Worm (Caenorhabditis elegans): ENCODE results near the gene K08E7.5.

Gene K08E7.5

DNA sequence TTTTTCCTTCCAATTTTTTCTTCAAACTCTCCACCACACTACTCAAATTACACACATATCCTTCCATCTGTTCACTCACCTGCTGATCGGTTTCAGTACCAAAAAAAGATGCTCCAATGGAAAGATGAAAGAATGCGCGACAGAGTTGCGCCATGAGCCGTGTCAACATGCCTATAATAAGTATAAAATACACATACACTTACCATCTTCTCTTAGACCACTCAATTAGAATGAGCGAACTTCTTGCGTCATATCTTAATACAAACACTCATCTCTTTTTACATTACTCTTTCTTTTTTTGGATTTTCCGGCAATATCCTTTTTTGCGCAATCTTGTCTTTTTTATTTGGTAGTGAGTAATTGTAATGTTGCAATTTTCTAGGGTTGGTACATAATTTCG, 35.5 kb upstream of the K08E7.5 start:
- TF ChIP-seq zip-8 (tag; optimal IDR thresholded peaks at IDR 0.05) (peak; percentile 95), unc-39 (tag; optimal IDR thresholded peaks at IDR 0.05) (no peak), cnd-1 (tag; optimal IDR thresholded peaks at IDR 0.05) (peak; percentile 8), nhr-2 (tag; optimal IDR thresholded peaks at IDR 0.05) (peak; percentile 88)

DNA sequence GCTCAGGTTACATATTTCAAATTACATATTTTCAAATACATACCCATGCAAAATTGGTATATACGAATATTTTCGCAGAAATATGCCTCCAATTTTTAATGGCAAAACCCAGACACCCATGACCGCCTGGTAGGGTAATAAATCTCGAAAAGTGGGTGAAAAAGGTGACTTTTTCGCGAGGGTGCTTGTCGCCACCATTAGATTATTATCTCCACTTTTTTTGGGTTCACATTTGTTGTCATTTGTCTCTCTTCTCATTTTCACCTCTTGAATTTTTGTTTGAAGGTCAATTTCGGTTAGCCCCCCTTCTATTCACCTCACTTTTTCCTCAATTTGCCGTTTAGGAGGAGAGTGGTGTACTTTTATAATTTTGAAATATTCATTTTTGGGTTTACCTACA, 32.9 kb upstream of the K08E7.5 start:
- TF ChIP-seq lin-32 (GFP tag; optimal IDR thresholded peaks at IDR 0.05), result no peak
- no peak for TF ChIP-seq unc-120 (tag; optimal IDR thresholded peaks at IDR 0.05; ENCODE audit: poor library complexity, severe bottlenecking)
- TF ChIP-seq ces-1 (GFP tag; optimal IDR thresholded peaks at IDR 0.05), result no peak
- TF ChIP-seq nhr-2 (tag; optimal IDR thresholded peaks at IDR 0.05), result no peak
- no peak for TF ChIP-seq unc-62 (GFP tag; optimal IDR thresholded peaks at IDR 0.05)
- TF ChIP-seq nhr-237 (tag; optimal IDR thresholded peaks at IDR 0.05), result no peak
- TF ChIP-seq tbx-8 (GFP tag; optimal IDR thresholded peaks at IDR 0.05), result no peak
- no peak for TF ChIP-seq hlh-1 (tag; optimal IDR thresholded peaks at IDR 0.05)
- TF ChIP-seq nhr-28 (tag; optimal IDR thresholded peaks at IDR 0.05), result no peak
- no peak for TF ChIP-seq ceh-39 (tag; optimal IDR thresholded peaks at IDR 0.05)
- no peak for TF ChIP-seq nhr-76 (tag; optimal IDR thresholded peaks at IDR 0.05)
- TF ChIP-seq ztf-11 (tag; optimal IDR thresholded peaks at IDR 0.05), result no peak
- TF ChIP-seq mab-5 (tag; optimal IDR thresholded peaks at IDR 0.05), result no peak
- no peak for TF ChIP-seq snpc-4 (tag; optimal IDR thresholded peaks at IDR 0.05)
- TF ChIP-seq ceh-43 (GFP tag; optimal IDR thresholded peaks at IDR 0.05), result no peak
- no peak for TF ChIP-seq drap-1 (GFP tag; optimal IDR thresholded peaks at IDR 0.05)

DNA sequence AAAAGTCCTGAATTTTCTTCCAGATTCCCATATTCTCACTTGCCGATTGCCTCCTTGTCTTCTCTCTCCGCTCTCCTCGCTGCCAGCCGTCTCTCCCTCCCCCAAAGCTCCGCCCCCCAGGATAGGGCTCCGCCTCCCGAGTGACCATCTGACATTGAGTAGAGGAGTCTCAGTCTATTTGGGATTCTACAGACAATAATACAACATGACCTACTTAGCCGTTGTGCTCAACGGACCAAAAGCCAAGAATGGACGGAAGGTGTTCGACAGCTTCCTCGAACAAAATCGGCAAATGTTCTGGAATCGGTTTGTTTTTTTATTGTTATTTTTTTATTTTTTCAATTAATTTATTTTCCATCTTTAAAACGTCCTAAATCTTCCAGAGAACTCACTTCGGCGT, 31.2 kb upstream of the K08E7.5 start, which contains the start of gene ham-1:
TSS of gene ham-1 (plus strand) at position 173 of the 400 bp plus-strand sequence.
- TF ChIP-seq blmp-1 (tag; optimal IDR thresholded peaks at IDR 0.05) (no peak), zip-8 (tag; optimal IDR thresholded peaks at IDR 0.05) (no peak), M03D4.4 (tag; optimal IDR thresholded peaks at IDR 0.05) (no peak), ceh-83 (GFP tag; optimal IDR thresholded peaks at IDR 0.05) (no peak), tbx-8 (GFP tag; optimal IDR thresholded peaks at IDR 0.05) (no peak), lin-13 (tag; optimal IDR thresholded peaks at IDR 0.05) (no peak)

DNA sequence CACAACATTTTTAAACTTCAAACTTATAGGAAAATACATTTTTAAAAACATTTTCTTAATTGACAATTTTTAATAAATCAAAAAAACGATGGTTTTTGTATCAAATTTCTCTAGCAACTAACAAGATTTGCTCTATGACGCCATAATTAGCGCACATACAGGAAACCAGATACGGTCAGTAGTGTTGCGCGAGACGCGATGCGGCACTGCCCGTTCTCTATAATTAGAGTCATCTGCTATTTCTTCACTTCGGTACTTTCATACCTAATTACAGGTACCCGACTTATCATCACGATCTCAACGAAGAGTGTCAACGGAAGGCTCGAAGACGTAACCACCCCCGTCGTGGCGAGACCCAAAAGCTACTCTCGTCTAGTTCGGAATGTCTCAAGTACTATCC, 28.5 kb upstream of the K08E7.5 start:
- TF ChIP-seq ceh-43 (GFP tag; optimal IDR thresholded peaks at IDR 0.05), result peak; percentile 39
- no peak for TF ChIP-seq nhr-28 (tag; optimal IDR thresholded peaks at IDR 0.05)
- TF ChIP-seq elt-3 (tag; optimal IDR thresholded peaks at IDR 0.05), result no peak
- TF ChIP-seq sem-2 (GFP tag; optimal IDR thresholded peaks at IDR 0.05), result no peak
- TF ChIP-seq zip-8 (tag; optimal IDR thresholded peaks at IDR 0.05), result peak; percentile 30
- peak; percentile 66 for TF ChIP-seq nhr-2 (tag; optimal IDR thresholded peaks at IDR 0.05)

DNA sequence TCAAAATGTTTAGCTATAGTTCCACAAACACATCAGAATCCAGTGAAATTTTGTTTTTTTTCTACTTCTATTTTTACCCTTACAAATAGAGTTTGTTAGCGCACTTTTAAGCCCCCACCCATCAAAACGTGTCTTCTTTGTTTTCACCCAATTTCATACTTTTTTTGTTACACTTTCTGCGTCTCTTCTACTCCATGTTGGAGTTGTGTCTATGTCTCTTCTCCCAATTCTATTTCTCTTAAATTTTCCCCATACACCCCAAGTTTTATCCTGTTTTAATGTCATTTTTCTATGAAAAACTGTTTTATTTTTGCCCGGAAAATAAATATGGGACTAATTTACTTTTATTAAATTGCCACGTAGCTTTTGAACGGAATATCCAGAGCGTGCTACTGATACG, 27.8 kb upstream of the K08E7.5 start:
- TF ChIP-seq lin-13 (tag; optimal IDR thresholded peaks at IDR 0.05) (no peak), ztf-11 (tag; optimal IDR thresholded peaks at IDR 0.05) (no peak), cnd-1 (tag; optimal IDR thresholded peaks at IDR 0.05) (no peak), unc-120 (tag; optimal IDR thresholded peaks at IDR 0.05; ENCODE audit: poor library complexity, severe bottlenecking) (no peak), ces-1 (GFP tag; optimal IDR thresholded peaks at IDR 0.05) (peak; percentile 57), M03D4.4 (tag; optimal IDR thresholded peaks at IDR 0.05) (no peak)

DNA sequence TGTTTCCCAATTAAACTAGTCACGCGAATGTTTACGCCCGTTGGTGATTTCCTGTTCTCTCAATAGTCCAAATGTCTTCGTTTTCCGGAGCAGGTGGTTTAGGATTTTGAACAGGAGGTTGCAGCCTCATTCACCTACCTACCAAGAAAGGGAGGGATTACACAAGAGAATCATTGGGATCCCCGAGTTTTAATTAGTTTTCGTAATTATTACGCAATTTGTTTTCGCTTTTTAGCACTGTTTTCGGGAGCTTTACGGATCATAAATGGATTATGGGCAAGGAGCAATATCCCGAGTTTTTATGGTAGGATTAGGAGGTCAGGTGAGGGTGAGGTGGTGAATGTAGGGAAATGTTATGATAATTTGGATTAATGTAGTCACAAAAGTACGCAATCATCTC, 27.3 kb upstream of the K08E7.5 start:
- TF ChIP-seq zip-8 (tag; optimal IDR thresholded peaks at IDR 0.05) (peak; percentile 97), ceh-43 (GFP tag; optimal IDR thresholded peaks at IDR 0.05) (peak; percentile 47), sem-2 (GFP tag; optimal IDR thresholded peaks at IDR 0.05) (no peak), mls-2 (tag; optimal IDR thresholded peaks at IDR 0.05) (peak; percentile 46), unc-39 (tag; optimal IDR thresholded peaks at IDR 0.05) (no peak), sptf-1 (tag; optimal IDR thresholded peaks at IDR 0.05) (no peak), ceh-83 (GFP tag; optimal IDR thresholded peaks at IDR 0.05) (peak; percentile 44), cnd-1 (tag; optimal IDR thresholded peaks at IDR 0.05) (peak; percentile 58)

DNA sequence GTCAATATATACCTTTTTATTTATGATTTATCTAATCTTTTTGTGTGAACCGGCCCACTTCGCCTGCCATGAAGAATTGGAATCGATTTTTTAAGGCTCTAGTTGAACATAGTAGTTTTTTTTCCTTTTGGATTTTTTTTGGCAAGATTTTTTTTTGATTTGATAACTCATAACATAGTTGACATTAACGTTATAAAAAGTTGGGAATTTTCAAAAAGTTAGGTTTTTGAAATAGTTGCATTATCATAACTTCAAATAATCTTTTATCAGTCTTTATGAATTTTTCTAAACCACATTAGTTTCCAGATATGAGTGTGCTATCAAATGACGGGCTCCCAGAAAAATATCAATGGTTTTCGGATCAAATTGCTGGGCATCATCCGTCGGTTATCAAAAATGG, 25.3 kb upstream of the K08E7.5 start, which contains the start of gene ipmk-1:
TSS of gene ipmk-1 (plus strand) at position 301 of the 400 bp plus-strand sequence.
- no peak for TF ChIP-seq elt-1 (tag; optimal IDR thresholded peaks at IDR 0.05; ENCODE audit: borderline replicate concordance, insufficient read depth)
- no peak for TF ChIP-seq pha-4 (tag; optimal IDR thresholded peaks at IDR 0.05)
- no peak for TF ChIP-seq nhr-76 (tag; optimal IDR thresholded peaks at IDR 0.05)
- no peak for TF ChIP-seq lsy-2 (tag; optimal IDR thresholded peaks at IDR 0.05)
- TF ChIP-seq bed-3 (GFP tag; optimal IDR thresholded peaks at IDR 0.05), result no peak
- TF ChIP-seq ceh-83 (GFP tag; optimal IDR thresholded peaks at IDR 0.05), result no peak
- no peak for TF ChIP-seq elt-3 (tag; optimal IDR thresholded peaks at IDR 0.05)
- no peak for TF ChIP-seq ceh-43 (GFP tag; optimal IDR thresholded peaks at IDR 0.05)
- no peak for TF ChIP-seq nhr-28 (tag; optimal IDR thresholded peaks at IDR 0.05)
- no peak for TF ChIP-seq tbx-8 (GFP tag; optimal IDR thresholded peaks at IDR 0.05)
- no peak for TF ChIP-seq flh-1 (GFP tag; optimal IDR thresholded peaks at IDR 0.05)
- TF ChIP-seq mab-5 (tag; optimal IDR thresholded peaks at IDR 0.05), result no peak
- no peak for TF ChIP-seq unc-39 (tag; optimal IDR thresholded peaks at IDR 0.05)
- no peak for TF ChIP-seq lin-32 (GFP tag; optimal IDR thresholded peaks at IDR 0.05)
- no peak for TF ChIP-seq unc-120 (tag; optimal IDR thresholded peaks at IDR 0.05; ENCODE audit: poor library complexity, severe bottlenecking)
